Worm (Caenorhabditis elegans) whole organism, L1 larva: ENCODE measurements around the gene pho-5.

Experiments
- C16A3.4 ChIP-seq: fragments of 150-350 bp; optimal IDR thresholded peaks from 2 replicates; lab custom pipeline; 2014; ENCODE audit warnings: missing biosample characterization, missing genetic modification characterization
- C34B4.2 ChIP-seq: sonication (generic microtip); optimal IDR thresholded peaks from 2 replicates; lab custom pipeline; 2017; ENCODE audit warnings: mild to moderate bottlenecking, missing genetic modification characterization, missing compliant biosample characterization
- F16B12.6 ChIP-seq: fragments of 150-350 bp; optimal IDR thresholded peaks from 2 replicates; lab custom pipeline; 2014; ENCODE audit warnings: missing biosample characterization, missing genetic modification characterization
- alr-1 ChIP-seq: fragments of 200-800 bp; sonication (Bioruptor generic); optimal IDR thresholded peaks from 2 replicates; lab custom pipeline; 2018; ENCODE audit warnings: borderline replicate concordance, mild to moderate bottlenecking, missing genetic modification characterization, missing compliant biosample characterization
- aly-2 ChIP-seq: fragments of 150-350 bp; optimal IDR thresholded peaks from 2 replicates; lab custom pipeline; 2014; ENCODE audit warnings: missing biosample characterization, missing genetic modification characterization
- ama-1 ChIP-seq: fragments of 150-350 bp; optimal IDR thresholded peaks from 2 replicates; lab custom pipeline; 2014
- blmp-1 ChIP-seq: fragments of 150-350 bp; optimal IDR thresholded peaks from 2 replicates; lab custom pipeline; 2014; ENCODE audit warnings: missing biosample characterization, missing genetic modification characterization
- ceh-8 ChIP-seq: fragments of 200-800 bp; sonication (Bioruptor generic); optimal IDR thresholded peaks from 2 replicates; lab custom pipeline; 2018; ENCODE audit warnings: mild to moderate bottlenecking, missing genetic modification characterization, moderate library complexity, missing compliant biosample characterization
- ceh-88 ChIP-seq: fragments of 200-800 bp; sonication (Bioruptor generic); IDR thresholded peaks from 2 replicates; pipeline ENCODE4 v1.3.6; 2022; ENCODE audit warnings: missing genetic modification characterization, missing compliant biosample characterization
- dsc-1 ChIP-seq: sonication (generic microtip); optimal IDR thresholded peaks from 2 replicates; lab custom pipeline; 2016; ENCODE audit warnings: mild to moderate bottlenecking, missing genetic modification characterization, missing compliant biosample characterization
- efl-1 ChIP-seq, 4 experiments: fragments of 150-350 bp; optimal IDR thresholded peaks in 3 of 4; peaks in 1 of 4; 1 replicate in 1 of 4; 2 replicates in 3 of 4; lab custom pipeline; 2014; ENCODE audit warnings: missing biosample characterization in 2 of 4, missing genetic modification characterization in 2 of 4, missing genetic modification reagents in 2 of 4
- efl-3 ChIP-seq: fragments of 200-800 bp; sonication (Bioruptor generic); optimal IDR thresholded peaks from 2 replicates; lab custom pipeline; 2018; ENCODE audit warnings: mild to moderate bottlenecking, missing genetic modification characterization, missing compliant biosample characterization
- egl-13 ChIP-seq: sonication (generic microtip); optimal IDR thresholded peaks from 2 replicates; lab custom pipeline; 2016; ENCODE audit warnings: missing genotype, missing genetic modification reagents, missing genetic modification characterization, missing compliant biosample characterization
- elt-2 ChIP-seq: sonication (generic microtip); optimal IDR thresholded peaks from 2 replicates; lab custom pipeline; 2016; ENCODE audit warnings: missing genetic modification characterization, mild to moderate bottlenecking, inconsistent platforms, missing compliant biosample characterization, missing genetic modification reagents
- elt-3 ChIP-seq, 6 experiments: fragments of 150-350 bp in 1 of 6; sonication (generic microtip); optimal IDR thresholded peaks; 2 replicates each; lab custom pipeline; 2017 to 2018; ENCODE audit warnings: missing biosample characterization in 6 of 6, missing genetic modification characterization in 6 of 6, inconsistent platforms in 1 of 6
- ets-5 ChIP-seq: fragments of 200-800 bp; sonication (Bioruptor generic); IDR thresholded peaks from 2 replicates; pipeline ENCODE4 v1.3.6; 2022; ENCODE audit warnings: missing genetic modification characterization, missing compliant biosample characterization
- fkh-10 ChIP-seq: sonication (generic microtip); optimal IDR thresholded peaks from 2 replicates; lab custom pipeline; 2017; ENCODE audit warnings: missing biosample characterization, missing genetic modification reagents, missing genetic modification characterization
- fkh-8 ChIP-seq: sonication (generic microtip); optimal IDR thresholded peaks from 2 replicates; lab custom pipeline; 2016; ENCODE audit warnings: mild to moderate bottlenecking, missing genetic modification characterization, missing compliant biosample characterization
- fos-1 ChIP-seq: fragments of 150-350 bp; optimal IDR thresholded peaks from 2 replicates; lab custom pipeline; 2014; ENCODE audit warnings: missing biosample characterization, missing genetic modification characterization
- hlh-17 ChIP-seq: fragments of 200-800 bp; sonication (Bioruptor generic); optimal IDR thresholded peaks from 2 replicates; lab custom pipeline; 2018; ENCODE audit warnings: missing genetic modification characterization, mild to moderate bottlenecking, missing compliant biosample characterization, moderate library complexity, borderline replicate concordance
- hlh-4 ChIP-seq: sonication (generic microtip); optimal IDR thresholded peaks from 2 replicates; lab custom pipeline; 2016; ENCODE audit warnings: mild to moderate bottlenecking, missing genetic modification characterization, missing compliant biosample characterization
- hpl-2 ChIP-seq: fragments of 150-350 bp; optimal IDR thresholded peaks from 2 replicates; lab custom pipeline; 2014; ENCODE audit warnings: missing biosample characterization, missing genetic modification reagents, missing genetic modification characterization
- isw-1 ChIP-seq: fragments of 200-800 bp; sonication (Bioruptor generic); IDR thresholded peaks from 2 replicates; pipeline ENCODE4 v1.3.6; 2022; ENCODE audit warnings: missing genetic modification characterization, missing compliant biosample characterization
- jun-1 ChIP-seq: fragments of 150-350 bp; optimal IDR thresholded peaks from 2 replicates; lab custom pipeline; 2014; ENCODE audit warnings: missing biosample characterization, missing genetic modification reagents, missing genetic modification characterization
- lin-15B ChIP-seq: fragments of 150-350 bp; sonication (generic microtip); optimal IDR thresholded peaks from 3 replicates; lab custom pipeline; 2014; ENCODE audit warnings: missing biosample characterization, missing genetic modification characterization
- lin-39 ChIP-seq: fragments of 150-350 bp; optimal IDR thresholded peaks from 2 replicates; lab custom pipeline; 2014; ENCODE audit warnings: missing biosample characterization, missing genetic modification reagents, missing genetic modification characterization
- mab-9 ChIP-seq: fragments of 200-800 bp; sonication (Bioruptor generic); IDR thresholded peaks from 2 replicates; pipeline ENCODE4 v1.3.6; 2022; ENCODE audit warnings: missing genetic modification reagents, missing genetic modification characterization, missing compliant biosample characterization
- mdl-1 ChIP-seq, 2 experiments: fragments of 150-350 bp; optimal IDR thresholded peaks; 2 replicates each; lab custom pipeline; 2014 to 2017; ENCODE audit warnings: missing biosample characterization in 2 of 2, missing genetic modification characterization in 2 of 2, inconsistent platforms in 1 of 2
- nhr-11 ChIP-seq: fragments of 150-350 bp; optimal IDR thresholded peaks from 2 replicates; lab custom pipeline; 2014; ENCODE audit warnings: missing biosample characterization, missing genetic modification characterization
- nhr-20 ChIP-seq: sonication (generic microtip); optimal IDR thresholded peaks from 2 replicates; lab custom pipeline; 2016; ENCODE audit warnings: mild to moderate bottlenecking, missing genetic modification characterization, missing compliant biosample characterization
- nhr-85 ChIP-seq: sonication (generic microtip); peaks from one replicate; lab custom pipeline; 2016; ENCODE audit warnings: missing genetic modification characterization, inconsistent platforms, missing compliant biosample characterization
- nhr-90 ChIP-seq: sonication (generic microtip); optimal IDR thresholded peaks from 2 replicates; lab custom pipeline; 2016; ENCODE audit warnings: mild to moderate bottlenecking, missing genetic modification characterization, missing compliant biosample characterization; ENCODE audit not compliant: poor library complexity
- pag-3 ChIP-seq: sonication (generic microtip); optimal IDR thresholded peaks from 2 replicates; lab custom pipeline; 2017; ENCODE audit warnings: missing genetic modification characterization, mild to moderate bottlenecking, missing compliant biosample characterization, antibody characterized with exemption, borderline replicate concordance; ENCODE audit not compliant: insufficient read depth
- pqm-1 ChIP-seq: sonication (generic microtip); optimal IDR thresholded peaks from 3 replicates; lab custom pipeline; 2017; ENCODE audit warnings: missing biosample characterization, missing genetic modification characterization
- rnt-1 ChIP-seq: sonication (generic microtip); optimal IDR thresholded peaks from 2 replicates; lab custom pipeline; 2016; ENCODE audit warnings: mild to moderate bottlenecking, missing genetic modification characterization, moderate library complexity, missing compliant biosample characterization
- snpc-4 ChIP-seq: fragments of 150-350 bp; optimal IDR thresholded peaks from 2 replicates; lab custom pipeline; 2014; ENCODE audit warnings: missing biosample characterization, missing genetic modification characterization
- sox-4 ChIP-seq: sonication (generic microtip); optimal IDR thresholded peaks from 2 replicates; lab custom pipeline; 2016; ENCODE audit warnings: missing genetic modification characterization, missing compliant biosample characterization
- sptf-1 ChIP-seq: fragments of 150-350 bp; optimal IDR thresholded peaks from 2 replicates; lab custom pipeline; 2014; ENCODE audit warnings: missing biosample characterization, missing genetic modification characterization
- swsn-7 ChIP-seq: sonication (generic microtip); optimal IDR thresholded peaks from 2 replicates; lab custom pipeline; 2016; ENCODE audit warnings: missing genetic modification characterization, missing compliant biosample characterization
- unc-86 ChIP-seq: sonication (generic microtip); optimal IDR thresholded peaks from 2 replicates; lab custom pipeline; 2016; ENCODE audit warnings: missing genetic modification characterization, missing compliant biosample characterization
- zip-4 ChIP-seq: fragments of 200-800 bp; sonication (Bioruptor generic); optimal IDR thresholded peaks from 2 replicates; lab custom pipeline; 2018; ENCODE audit warnings: mild to moderate bottlenecking, missing genetic modification characterization, moderate library complexity, missing compliant biosample characterization
- ztf-11 ChIP-seq, 2 experiments: sonication (generic microtip); optimal IDR thresholded peaks; 2 replicates each; lab custom pipeline; 2016 to 2017; ENCODE audit warnings: missing genetic modification characterization in 2 of 2, missing biosample characterization in 1 of 2, missing compliant biosample characterization in 1 of 2
- ztf-4 ChIP-seq: fragments of 150-350 bp; optimal IDR thresholded peaks from 2 replicates; lab custom pipeline; 2014; ENCODE audit warnings: missing biosample characterization, missing genetic modification characterization

Gene pho-5

DNA sequence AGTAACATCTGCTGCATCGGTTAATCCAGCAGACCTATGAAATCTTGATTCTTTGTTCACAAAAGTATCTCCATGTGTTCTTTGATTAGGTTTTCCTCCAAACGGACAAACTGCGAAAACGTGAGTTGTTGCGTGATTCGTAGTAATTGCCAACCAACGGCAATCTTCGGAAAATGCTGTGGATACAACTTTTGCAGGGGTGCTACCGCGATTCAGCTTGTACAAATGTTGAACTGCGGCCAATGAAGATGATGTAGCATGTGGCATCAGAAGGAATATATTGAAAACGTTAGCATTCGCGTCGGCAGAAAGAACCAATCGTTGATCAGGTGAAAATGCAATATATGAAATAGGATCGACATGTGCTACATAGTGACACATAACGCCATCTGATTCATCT lies 46.0 kb upstream of the pho-5 start:
- TF ChIP-seq nhr-85 (tag; lab: Kevin White, UChicago) (peak; percentile 56), C16A3.4 (tag; lab: Kevin White, UChicago) (no peak)

DNA sequence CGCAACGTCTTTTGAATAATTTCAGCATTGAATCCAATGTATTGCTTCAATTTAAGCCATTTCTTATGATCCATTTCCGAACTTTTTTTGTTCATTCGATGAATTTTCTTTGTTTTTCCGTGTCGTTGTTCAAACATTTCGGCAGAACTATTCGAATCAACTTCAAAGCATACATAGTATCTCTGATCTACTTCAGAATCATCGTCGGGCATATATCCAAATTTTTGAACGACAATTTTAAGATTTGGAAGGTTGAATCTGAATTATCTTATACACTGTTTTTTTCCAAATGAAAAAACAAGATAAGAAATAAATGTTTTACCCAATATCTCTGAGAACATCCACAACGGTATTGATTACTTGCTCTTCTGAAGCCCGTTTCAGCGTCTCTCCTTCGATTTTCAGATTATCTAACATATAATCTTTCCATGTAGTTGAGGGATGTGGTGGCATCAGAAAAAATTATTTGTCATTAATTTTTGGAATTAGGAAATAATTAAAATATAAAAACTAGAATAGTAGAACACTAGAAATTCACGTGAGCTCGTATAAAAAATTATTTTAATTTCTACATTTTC lies 43.6 kb upstream of the pho-5 start, which contains the start of gene lab-2:
TSS of gene lab-2 (minus strand) at position 453 of the 578 bp plus-strand sequence.
- TF ChIP-seq pag-3 (tag; lab: Kevin White, UChicago), result no peak
- peak; percentile 49 for TF ChIP-seq ztf-4
- TF ChIP-seq fos-1 (tag; lab: Kevin White, UChicago), result no peak
- TF ChIP-seq sptf-1 (tag; lab: Kevin White, UChicago), result no peak
- no peak for TF ChIP-seq lin-15B (tag; lab: Kevin White, UChicago)
- TF ChIP-seq C34B4.2 (tag; lab: Kevin White, UChicago), result no peak
- TF ChIP-seq ceh-88 (GFP tag; lab: Robert Waterston, UW), result no peak
- TF ChIP-seq hpl-2, result no peak
- no peak for TF ChIP-seq nhr-20 (tag; lab: Kevin White, UChicago)
- TF ChIP-seq sox-4 (tag; lab: Kevin White, UChicago), result no peak
- TF ChIP-seq F16B12.6, result no peak
- no peak for TF ChIP-seq zip-4 (GFP tag; lab: Kevin White, UChicago)
- peak; percentile 11 for TF ChIP-seq elt-2 (tag; lab: Kevin White, UChicago)
- TF ChIP-seq pqm-1, result no peak
- no peak for TF ChIP-seq blmp-1
- TF ChIP-seq snpc-4, result no peak
- no peak for TF ChIP-seq ceh-8
- TF ChIP-seq ets-5 (GFP tag; lab: Robert Waterston, UW), result no peak
- TF ChIP-seq jun-1 (tag; lab: Kevin White, UChicago), result no peak
- TF ChIP-seq swsn-7 (tag; lab: Kevin White, UChicago), result no peak
- TF ChIP-seq nhr-90 (tag; lab: Kevin White, UChicago), result peak; percentile 22
- no peak for TF ChIP-seq dsc-1
- no peak for TF ChIP-seq mab-9 (GFP tag; lab: Robert Waterston, UW)
- TF ChIP-seq isw-1, result no peak
- no peak for TF ChIP-seq efl-1 (optimal IDR thresholded peaks at IDR 0.05; lab: Kevin White, UChicago)
- peak in 1 of 2 experiments; percentile 78 for TF ChIP-seq efl-1 (GFP tag; optimal IDR thresholded peaks at IDR 0.05 in 1 of 2; lab: Kevin White, UChicago)
- no peak for TF ChIP-seq fkh-10
- no peak for TF ChIP-seq rnt-1 (tag; lab: Kevin White, UChicago)
- no peak for TF ChIP-seq mdl-1 (tag; optimal IDR thresholded peaks at IDR 0.05; lab: Kevin White, UChicago)
- TF ChIP-seq fkh-8, result no peak
- TF ChIP-seq ama-1 (lab: Kevin White, UChicago), result peak; percentile 79
- no peak for TF ChIP-seq hlh-4 (tag; lab: Kevin White, UChicago)
- TF ChIP-seq efl-3, result no peak
- TF ChIP-seq alr-1 (tag; lab: Kevin White, UChicago), result no peak
- no peak for TF ChIP-seq hlh-17
- TF ChIP-seq elt-3 (tag; optimal IDR thresholded peaks at IDR 0.05; lab: Kevin White, UChicago), result no peak
- TF ChIP-seq lin-39 (tag; lab: Kevin White, UChicago), result no peak
- no peak for TF ChIP-seq nhr-11
- TF ChIP-seq ztf-11 (tag; optimal IDR thresholded peaks at IDR 0.05; lab: Kevin White, UChicago), result no peak
- peak; percentile 7 for TF ChIP-seq C16A3.4 (tag; lab: Kevin White, UChicago)
- peak; percentile 22 for TF ChIP-seq aly-2 (tag; lab: Kevin White, UChicago)
- TF ChIP-seq unc-86 (tag; lab: Kevin White, UChicago), result no peak
- no peak for TF ChIP-seq egl-13
